Fruit fly (Drosophila melanogaster): ENCODE results near the gene cal1.

Gene cal1

dm6 chr3R:17048867-17049266 lies 39.2 kb upstream of the cal1 start (continued):
- TF ChIP-seq HmgD (GFP tag; optimal IDR thresholded peaks at IDR 0.05) (no peak), CG7987 (GFP tag; optimal IDR thresholded peaks at IDR 0.05) (no peak), CG17612 (GFP tag; IDR thresholded peaks at IDR 0.05) (no peak), CG12236 (GFP tag; optimal IDR thresholded peaks at IDR 0.05) (no peak), kah (GFP tag; optimal IDR thresholded peaks at IDR 0.05) (no peak), CG4820 (GFP tag; optimal IDR thresholded peaks at IDR 0.05) (no peak), kay (GFP tag; optimal IDR thresholded peaks at IDR 0.05) (no peak), gem (tag; optimal IDR thresholded peaks at IDR 0.05) (peak; percentile 69), sqz (GFP tag; optimal IDR thresholded peaks at IDR 0.05) (no peak), chif (GFP tag; optimal IDR thresholded peaks at IDR 0.05) (no peak), CG1792 (GFP tag; optimal IDR thresholded peaks at IDR 0.05) (no peak), aop (GFP tag; IDR thresholded peaks at IDR 0.05) (no peak), otp (GFP tag; IDR thresholded peaks at IDR 0.05) (no peak), Sin3A (optimal IDR thresholded peaks at IDR 0.05) (no peak), bbx (GFP tag; IDR thresholded peaks at IDR 0.05; ENCODE audit: partially characterized antibody) (no peak), hkb (optimal IDR thresholded peaks at IDR 0.05) (no peak), hkb (GFP tag; IDR thresholded peaks at IDR 0.05) (peak; percentile 51; the same call in 1 of the 2 replicates), CG13287 (GFP tag; IDR thresholded peaks at IDR 0.05; ENCODE audit: partially characterized antibody) (no peak), nmo (GFP tag; optimal IDR thresholded peaks at IDR 0.05) (peak; percentile 52), ind (GFP tag; optimal IDR thresholded peaks at IDR 0.05) (no peak), CG34376 (GFP tag; optimal IDR thresholded peaks at IDR 0.05) (no peak), Ets65A (GFP tag) (no peak), CG5245 (GFP tag; optimal IDR thresholded peaks at IDR 0.05) (no peak), pita (GFP tag; optimal IDR thresholded peaks at IDR 0.05) (no peak), Side (GFP tag; optimal IDR thresholded peaks at IDR 0.05) (no peak), PHDP (tag; optimal IDR thresholded peaks at IDR 0.05) (peak; percentile 31), dimm (GFP tag; IDR thresholded peaks at IDR 0.05) (no peak), mld (GFP tag; IDR thresholded peaks at IDR 0.05; ENCODE audit: partially characterized antibody) (no peak), Myb (GFP tag; optimal IDR thresholded peaks at IDR 0.05) (no peak), Atf-2 (GFP tag; optimal IDR thresholded peaks at IDR 0.05) (no peak), bowl (GFP tag; IDR thresholded peaks at IDR 0.05) (no peak), Xbp1 (GFP tag; optimal IDR thresholded peaks at IDR 0.05) (peak; percentile 23), Lim3 (GFP tag; IDR thresholded peaks at IDR 0.05) (no peak), eve (GFP tag; optimal IDR thresholded peaks at IDR 0.05) (no peak), CG5180 (GFP tag; optimal IDR thresholded peaks at IDR 0.05) (no peak), CG8924 (tag; optimal IDR thresholded peaks at IDR 0.05) (peak; percentile 13), HLH54F (GFP tag; optimal IDR thresholded peaks at IDR 0.05) (no peak), CG10267 (tag; optimal IDR thresholded peaks at IDR 0.05) (no peak), CG4730 (GFP tag; IDR thresholded peaks at IDR 0.05) (no peak), salm (tag; optimal IDR thresholded peaks at IDR 0.05) (no peak), wor (GFP tag; IDR thresholded peaks at IDR 0.05) (0 out of 2 replicates have a peak, but pooled peaks have one; percentile 31), ATbp (GFP tag; optimal IDR thresholded peaks at IDR 0.05) (no peak), CG43689 (GFP tag; IDR thresholded peaks at IDR 0.05) (no peak), Bdp1 (GFP tag; optimal IDR thresholded peaks at IDR 0.05) (no peak), CG4404 (GFP tag; IDR thresholded peaks at IDR 0.05) (no peak), CG2116 (GFP tag; optimal IDR thresholded peaks at IDR 0.05) (no peak), CG34224 (GFP tag; IDR thresholded peaks at IDR 0.05; ENCODE audit: partially characterized antibody) (no peak), ewg (GFP tag; optimal IDR thresholded peaks at IDR 0.05) (no peak), CG8089 (GFP tag; optimal IDR thresholded peaks at IDR 0.05) (no peak), esg (GFP tag; conservative IDR thresholded peaks at IDR 0.05) (peak; percentile 51; the same call in 1 of the 2 replicates), E2f1 (GFP tag; IDR thresholded peaks at IDR 0.05) (0 out of 2 replicates have a peak, but pooled peaks have one; percentile 19), Kr (GFP tag; optimal IDR thresholded peaks at IDR 0.05) (no peak), CG12299 (tag; optimal IDR thresholded peaks at IDR 0.05) (no peak)

Measured in whole organism, embryonic.